Worm (Caenorhabditis elegans) whole organism, young adult: Measurements from ENCODE around the gene F56D6.8.

Experiments used
- F23B12.7 ChIP-seq: sonication (generic microtip); optimal IDR thresholded peaks from 2 replicates; lab custom pipeline; 2017; ENCODE audit warnings: missing genetic modification characterization, mild to moderate bottlenecking, missing compliant biosample characterization, antibody characterized with exemption, moderate library complexity; ENCODE audit not compliant: insufficient read depth
- F57C9.4 ChIP-seq: sonication (generic microtip); optimal IDR thresholded peaks from 2 replicates; lab custom pipeline; 2017; ENCODE audit warnings: mild to moderate bottlenecking, missing genetic modification characterization, missing compliant biosample characterization
- K12H6.12 ChIP-seq: fragments of 200-800 bp; sonication (Bioruptor generic); optimal IDR thresholded peaks from 2 replicates; lab custom pipeline; 2018; ENCODE audit warnings: mild to moderate bottlenecking, missing genetic modification characterization, missing compliant biosample characterization
- T07F8.4 ChIP-seq: sonication (generic microtip); optimal IDR thresholded peaks from 2 replicates; lab custom pipeline; 2016; ENCODE audit warnings: mild to moderate bottlenecking, missing genetic modification characterization, moderate library complexity, missing compliant biosample characterization
- aptf-2 ChIP-seq: fragments of 200-800 bp; sonication (Bioruptor generic); conservative IDR thresholded peaks from 2 replicates; pipeline ENCODE4 v1.3.6; 2022; ENCODE audit warnings: missing genetic modification reagents, missing genetic modification characterization, missing compliant biosample characterization
- ccch-3 ChIP-seq: fragments of 200-800 bp; sonication (Bioruptor generic); optimal IDR thresholded peaks from 2 replicates; lab custom pipeline; 2018; ENCODE audit warnings: mild to moderate bottlenecking, missing genetic modification characterization, missing compliant biosample characterization
- ceh-91 ChIP-seq: fragments of 200-800 bp; sonication (Bioruptor generic); IDR thresholded peaks from 2 replicates; pipeline ENCODE4 v1.3.6; 2022; ENCODE audit warnings: missing genetic modification reagents, missing genetic modification characterization, missing compliant biosample characterization
- him-1 ChIP-seq: sonication (generic microtip); optimal IDR thresholded peaks from 2 replicates; lab custom pipeline; 2016; ENCODE audit warnings: missing genotype, missing genetic modification reagents, missing genetic modification characterization, missing compliant biosample characterization
- pha-4 ChIP-seq: fragments of 150-350 bp; sonication (generic microtip); optimal IDR thresholded peaks from 2 replicates; lab custom pipeline; 2014; ENCODE audit warnings: missing biosample characterization, missing genetic modification reagents, missing genetic modification characterization
- rec-8 ChIP-seq, 2 experiments: sonication (generic microtip); optimal IDR thresholded peaks; 2 replicates each; lab custom pipeline; 2016; ENCODE audit warnings: mild to moderate bottlenecking in 2 of 2, missing genetic modification characterization in 2 of 2, missing genetic modification reagents in 2 of 2, missing genotype in 2 of 2, missing biosample characterization in 1 of 2, missing compliant biosample characterization in 1 of 2, moderate library complexity in 1 of 2
- snpc-4 ChIP-seq, 5 experiments: fragments of 150-350 bp in 1 of 5; sonication (generic microtip) in 4 of 5; optimal IDR thresholded peaks; 2 replicates each; lab custom pipeline; 2014 to 2018; ENCODE audit warnings: missing genetic modification characterization in 5 of 5, missing biosample characterization in 3 of 5, antibody characterized with exemption in 2 of 5, mild to moderate bottlenecking in 2 of 5, missing compliant biosample characterization in 2 of 5, missing genotype in 2 of 5, moderate library complexity in 2 of 5, missing genetic modification reagents in 1 of 5
- sptf-2 ChIP-seq: fragments of 200-800 bp; sonication (Bioruptor generic); optimal IDR thresholded peaks from 2 replicates; lab custom pipeline; 2018; ENCODE audit warnings: mild to moderate bottlenecking, missing genetic modification characterization, missing compliant biosample characterization
- ztf-22 ChIP-seq: fragments of 200-800 bp; sonication (Bioruptor generic); optimal IDR thresholded peaks from 2 replicates; lab custom pipeline; 2018; ENCODE audit warnings: mild to moderate bottlenecking, missing genetic modification characterization, moderate library complexity, missing compliant biosample characterization
- ztf-25 ChIP-seq: fragments of 200-800 bp; sonication (Bioruptor generic); IDR thresholded peaks from 2 replicates; pipeline ENCODE4 v1.3.6; 2022; ENCODE audit warnings: missing genetic modification reagents, missing genetic modification characterization, missing compliant biosample characterization

DNA sequence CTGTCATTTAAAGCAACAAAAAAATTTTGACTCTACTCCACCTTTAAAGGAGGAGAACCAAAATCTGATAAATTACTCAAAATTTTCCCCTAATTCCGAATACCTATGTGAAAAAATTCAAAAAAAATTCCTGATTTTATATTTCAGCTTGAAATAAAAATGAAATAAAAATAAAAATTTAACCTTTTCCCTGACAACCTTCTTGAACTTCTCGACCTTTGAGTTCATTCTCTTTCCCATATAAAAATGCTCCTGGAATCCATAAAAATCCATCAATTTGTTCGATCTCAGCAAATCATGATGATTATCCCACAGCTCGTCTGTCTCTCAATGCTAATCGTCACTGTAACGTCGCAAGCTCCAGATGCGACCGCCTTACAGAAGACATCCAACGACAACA lies 8.7 kb upstream of the F56D6.8 start, which contains the start of gene F56D6.6:
- TF ChIP-seq him-1 (tag; lab: Kevin White, UChicago) (no peak), F57C9.4 (no peak), pha-4 (tag; lab: Kevin White, UChicago) (no peak), ztf-25 (GFP tag; lab: Robert Waterston, UW) (no peak), ccch-3 (GFP tag; lab: Kevin White, UChicago) (no peak), K12H6.12 (no peak), rec-8 (tag; optimal IDR thresholded peaks at IDR 0.05; lab: Kevin White, UChicago) (no peak), F23B12.7 (tag; lab: Kevin White, UChicago) (no peak), T07F8.4 (no peak), aptf-2 (GFP tag; lab: Robert Waterston, UW) (no peak), snpc-4 (GFP tag; optimal IDR thresholded peaks at IDR 0.05; lab: Kevin White, UChicago) (no peak), snpc-4 (tag; optimal IDR thresholded peaks at IDR 0.05; lab: Kevin White, UChicago) (no peak), ztf-22 (GFP tag; lab: Kevin White, UChicago) (no peak), sptf-2 (no peak), ceh-91 (GFP tag; lab: Robert Waterston, UW) (no peak)
